Worm (Caenorhabditis elegans): ENCODE measurements around the gene F22F4.9.

ce11 chrX:5975228-5975627 is 24.1 kb downstream of the F22F4.9 start:
- TF ChIP-seq ama-1 (optimal IDR thresholded peaks at IDR 0.05) (no peak), hnd-1 (tag; optimal IDR thresholded peaks at IDR 0.05) (no peak), tbx-37 (GFP tag; conservative IDR thresholded peaks at IDR 0.05) (no peak), B0310.2 (tag; optimal IDR thresholded peaks at IDR 0.05) (no peak), hmg-4 (GFP tag; optimal IDR thresholded peaks at IDR 0.05) (no peak)
